Worm (Caenorhabditis elegans) whole organism, dauer: ENCODE data around the gene fbxb-31.

ENCODE experiments used
- unc-62 ChIP-seq: sonication (generic microtip); optimal IDR thresholded peaks from 2 replicates; lab custom pipeline; 2017; ENCODE audit warnings: missing biosample characterization, missing genetic modification reagents, missing genetic modification characterization

fbxb-31 gene

DNA sequence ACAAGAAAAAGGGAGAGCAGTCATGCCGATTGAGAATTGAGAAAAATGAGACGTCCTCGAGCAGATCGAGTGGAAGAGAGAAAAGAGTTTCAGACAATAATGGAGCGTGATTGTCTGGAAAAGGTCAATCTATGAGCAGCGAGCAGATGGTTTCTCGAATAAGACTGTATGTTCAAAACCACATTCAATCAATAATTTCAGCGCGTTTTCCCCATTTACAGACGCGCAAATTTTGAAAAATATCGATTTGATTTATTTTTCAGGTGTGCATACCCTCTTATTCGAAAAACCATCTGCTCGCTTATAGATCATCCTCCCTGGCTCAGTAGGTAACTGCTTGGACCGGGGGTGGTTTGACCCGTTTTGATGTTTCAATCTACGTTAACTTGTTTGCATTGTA lies at the start of gene fbxb-31:
TSS of gene fbxb-31 (minus strand) at position 101 of the 400 bp plus-strand sequence.
- no peak for TF ChIP-seq unc-62 (GFP tag; lab: Kevin White, UChicago)

- TF ChIP-seq unc-62 (GFP tag; lab: Kevin White, UChicago) = no peak
Observed at ce11 chrII:3688333-3688732, 49.2 kb upstream of the fbxb-31 start, which contains the start of gene ifas-1. ifas-1 (minus strand) TSS chrII:3688719.

ce11 chrII:3684487-3685067 lies 45.4 kb upstream of the fbxb-31 start:
- no peak for TF ChIP-seq unc-62 (GFP tag; lab: Kevin White, UChicago)

- TF ChIP-seq unc-62 (GFP tag; lab: Kevin White, UChicago) = no peak
Observed at ce11 chrII:3682770-3683234, 43.7 kb upstream of the fbxb-31 start, which contains the start of gene F19B10.1. F19B10.1 (plus strand) TSS chrII:3683184.

DNA sequence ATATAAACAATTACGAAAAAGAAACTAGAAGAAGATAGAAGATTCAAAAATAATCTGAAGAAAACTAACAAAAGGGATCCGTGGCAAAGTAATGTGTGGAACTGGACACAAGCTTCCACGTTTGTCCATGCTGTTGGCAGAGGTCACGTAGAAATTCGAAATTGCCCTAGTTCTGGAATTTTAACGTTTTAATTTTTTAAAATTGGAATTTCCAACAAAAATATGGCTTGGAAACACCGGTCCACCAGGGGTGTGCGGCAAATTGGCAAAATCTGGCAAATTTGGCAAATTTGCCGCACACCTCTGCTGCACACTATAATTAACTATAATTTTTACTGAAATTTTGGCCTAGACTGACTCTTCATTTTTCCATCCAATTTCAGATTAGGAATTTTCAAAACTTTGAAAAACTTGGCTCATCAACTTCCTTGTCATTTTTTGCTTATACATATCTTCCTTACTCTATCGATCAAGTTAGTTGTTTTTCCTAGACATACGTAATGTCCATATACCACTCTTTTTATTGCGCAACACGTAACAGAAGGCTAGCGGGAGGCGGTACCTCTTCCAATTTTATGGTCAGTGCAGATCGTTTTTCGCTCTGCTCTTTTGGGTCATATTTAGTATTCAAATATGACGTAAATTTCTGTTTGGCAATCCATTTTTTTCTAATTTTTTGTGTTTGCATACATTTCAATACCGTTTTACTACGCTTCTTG lies 42.4 kb upstream of the fbxb-31 start, which contains the start of gene F19B10.10:
TSS of gene F19B10.10 (minus strand) at position 51 of the 719 bp plus-strand sequence.
- no peak for TF ChIP-seq unc-62 (GFP tag; lab: Kevin White, UChicago)

DNA sequence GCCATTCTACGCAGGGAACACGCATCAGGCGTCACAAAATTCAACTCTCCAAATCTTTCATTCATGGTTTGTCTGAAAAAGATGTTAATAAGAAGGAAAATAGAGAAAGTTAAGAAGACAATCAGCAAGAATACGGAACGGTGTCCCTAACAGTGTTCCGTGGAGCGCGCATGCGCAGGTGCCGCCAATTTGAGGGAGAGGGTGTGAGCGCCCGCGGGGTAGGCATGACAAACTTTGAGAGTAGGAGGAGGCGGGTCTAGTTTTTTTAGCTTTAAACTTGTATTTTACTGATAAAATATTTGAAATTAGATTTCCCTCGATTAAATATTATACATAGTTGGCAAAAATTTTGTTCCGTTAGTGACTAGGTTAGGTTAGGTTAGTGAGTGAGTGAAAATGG lies 41.2 kb upstream of the fbxb-31 start:
- TF ChIP-seq unc-62 (GFP tag; lab: Kevin White, UChicago) = no peak

- no peak for TF ChIP-seq unc-62 (GFP tag; lab: Kevin White, UChicago)
Observed at ce11 chrII:3678978-3679377, 39.8 kb upstream of the fbxb-31 start.

DNA sequence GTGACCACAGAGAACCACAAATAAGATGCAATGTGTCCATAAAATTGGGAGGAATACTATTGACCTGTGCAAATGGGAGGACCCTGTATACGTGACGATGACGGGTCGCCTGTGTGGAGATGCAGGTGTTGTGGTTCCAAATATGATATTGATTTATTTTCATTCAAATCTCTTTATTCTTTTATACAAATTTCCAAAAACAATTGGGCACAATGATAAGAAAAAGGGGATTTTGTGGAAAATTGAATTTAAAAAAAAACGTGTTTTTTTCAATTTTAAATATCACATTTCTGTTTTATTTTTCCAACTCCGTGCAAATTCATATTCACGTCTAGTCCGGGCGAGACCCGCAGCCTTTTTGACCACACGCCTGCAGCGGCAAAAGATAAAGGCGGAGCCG lies 36.0 kb upstream of the fbxb-31 start, which contains the start of gene F19B10.2:
TSS of gene F19B10.2 (plus strand) at position 301 of the 400 bp plus-strand sequence.
- no peak for TF ChIP-seq unc-62 (GFP tag; lab: Kevin White, UChicago)

- no peak for TF ChIP-seq unc-62 (GFP tag; lab: Kevin White, UChicago)
Observed at ce11 chrII:3673493-3673892, 34.4 kb upstream of the fbxb-31 start, which contains the start of gene sea-1. sea-1 (minus strand) TSS chrII:3673593.

DNA sequence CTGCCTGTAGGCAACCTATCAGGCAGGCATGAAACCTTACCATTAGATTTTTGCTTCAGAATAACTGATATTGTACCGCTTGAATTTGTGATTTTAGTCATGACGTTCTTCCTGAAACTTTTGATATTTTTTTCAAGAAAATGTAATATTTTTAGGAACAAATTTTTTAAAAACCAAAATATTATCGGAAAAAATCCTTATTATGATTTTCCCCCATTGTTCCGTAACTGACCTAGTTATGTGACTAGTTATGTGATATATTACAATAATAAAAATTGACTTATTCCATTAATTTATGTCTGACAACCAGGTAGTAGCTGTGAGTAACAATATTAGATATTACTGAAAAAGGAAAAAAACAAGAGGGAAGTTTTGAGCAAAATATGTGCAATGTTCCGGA lies 31.8 kb upstream of the fbxb-31 start, which contains the start of gene srx-98:
TSS of gene srx-98 (minus strand) at position 101 of the 400 bp plus-strand sequence.
- TF ChIP-seq unc-62 (GFP tag; lab: Kevin White, UChicago) = no peak

- TF ChIP-seq unc-62 (GFP tag; lab: Kevin White, UChicago) = no peak
Observed at ce11 chrII:3669315-3669714, 30.2 kb upstream of the fbxb-31 start, which contains the start of gene srx-97. srx-97 (minus strand) TSS chrII:3669415.

- TF ChIP-seq unc-62 (GFP tag; lab: Kevin White, UChicago) = no peak
Observed at ce11 chrII:3665181-3665580, 26.0 kb upstream of the fbxb-31 start.

- no peak for TF ChIP-seq unc-62 (GFP tag; lab: Kevin White, UChicago)
Observed at ce11 chrII:3664470-3664869, 25.3 kb upstream of the fbxb-31 start, which contains the start of gene F19B10.3. F19B10.3 (plus strand) TSS chrII:3664770.

ce11 chrII:3663796-3664195 lies 24.7 kb upstream of the fbxb-31 start, which contains the start of gene F19B10.6:
F19B10.6 (minus strand) TSS chrII:3663896.
- no peak for TF ChIP-seq unc-62 (GFP tag; lab: Kevin White, UChicago)

- TF ChIP-seq unc-62 (GFP tag; lab: Kevin White, UChicago) = no peak
Observed at ce11 chrII:3661932-3662331, 22.8 kb upstream of the fbxb-31 start, which contains the start of gene F19B10.13. F19B10.13 (plus strand) TSS chrII:3662274.

ce11 chrII:3659776-3660175 lies 20.6 kb upstream of the fbxb-31 start, which contains the start of gene F19B10.4:
F19B10.4 (plus strand) TSS chrII:3660076.
- no peak for TF ChIP-seq unc-62 (GFP tag; lab: Kevin White, UChicago)
